Worm (Caenorhabditis elegans): Measurements from ENCODE around the gene cld-9.

Gene cld-9

ce11 chrV:13787225-13787898 is 35.7 kb upstream of the cld-9 start, which contains the start of the genes F53C11.4 and F53C11.5 (continued):
- TF ChIP-seq spr-3 (GFP tag; optimal IDR thresholded peaks at IDR 0.05) (no peak), hlh-11 (tag; optimal IDR thresholded peaks at IDR 0.05) (peak; percentile 77), Y75B8A.6 (GFP tag; IDR thresholded peaks at IDR 0.05) (no peak), F10B5.3 (tag; optimal IDR thresholded peaks at IDR 0.05) (no peak), ZK546.5 (tag; optimal IDR thresholded peaks at IDR 0.05) (no peak), set-16 (GFP tag; IDR thresholded peaks at IDR 0.05) (no peak), gei-8 (GFP tag; optimal IDR thresholded peaks at IDR 0.05) (no peak), lin-13 (GFP tag; optimal IDR thresholded peaks at IDR 0.05) (no peak), nhr-11 (tag; optimal IDR thresholded peaks at IDR 0.05) (no peak), lir-3 (tag; optimal IDR thresholded peaks at IDR 0.05) (no peak), mdt-29 (GFP tag; IDR thresholded peaks at IDR 0.05) (no peak), zip-2 (tag; optimal IDR thresholded peaks at IDR 0.05) (no peak), ztf-7 (tag; optimal IDR thresholded peaks at IDR 0.05) (no peak), daf-16 (GFP tag; optimal IDR thresholded peaks at IDR 0.05) (no peak), daf-16 (tag; optimal IDR thresholded peaks at IDR 0.05) (peak; percentile 85), nhr-25 (tag; optimal IDR thresholded peaks at IDR 0.05; ENCODE audit: borderline replicate concordance, insufficient read depth) (no peak), madf-5 (GFP tag; IDR thresholded peaks at IDR 0.05) (no peak), ceh-44 (GFP tag; IDR thresholded peaks at IDR 0.05) (no peak), lin-1 (GFP tag; IDR thresholded peaks at IDR 0.05) (no peak), zip-11 (GFP tag; IDR thresholded peaks at IDR 0.05) (no peak), Y5F2A.4 (GFP tag; optimal IDR thresholded peaks at IDR 0.05) (no peak), dpl-1 (GFP tag; optimal IDR thresholded peaks at IDR 0.05) (no peak), lin-39 (tag; optimal IDR thresholded peaks at IDR 0.05) (no peak), spr-1 (tag; optimal IDR thresholded peaks at IDR 0.05) (no peak), ceh-28 (tag; optimal IDR thresholded peaks at IDR 0.05) (no peak), R02D3.7 (tag; optimal IDR thresholded peaks at IDR 0.05) (no peak), tag-97 (GFP tag; IDR thresholded peaks at IDR 0.05) (no peak), madf-9 (GFP tag; conservative IDR thresholded peaks at IDR 0.05) (no peak), ama-1 (optimal IDR thresholded peaks at IDR 0.05) (peak; percentile 51), duxl-1 (tag; optimal IDR thresholded peaks at IDR 0.05; ENCODE audit: poor library complexity) (no peak), dmd-8 (GFP tag; IDR thresholded peaks at IDR 0.05) (no peak), sdz-12 (GFP tag; optimal IDR thresholded peaks at IDR 0.05) (no peak), ces-1 (GFP tag; optimal IDR thresholded peaks at IDR 0.05) (no peak), ZK337.2 (GFP tag; IDR thresholded peaks at IDR 0.05) (no peak), nhr-102 (tag; optimal IDR thresholded peaks at IDR 0.05) (no peak), ztf-11 (tag; optimal IDR thresholded peaks at IDR 0.05) (no peak), nhr-76 (tag; optimal IDR thresholded peaks at IDR 0.05) (no peak), daf-12 (tag; optimal IDR thresholded peaks at IDR 0.05) (no peak)

- no peak for TF ChIP-seq tag-97 (GFP tag; IDR thresholded peaks at IDR 0.05)
- peak; percentile 84 for TF ChIP-seq aha-1 (tag)
- TF ChIP-seq duxl-1 (tag; optimal IDR thresholded peaks at IDR 0.05; ENCODE audit: poor library complexity): no peak
- TF ChIP-seq lin-38 (GFP tag; IDR thresholded peaks at IDR 0.05): no peak
- TF ChIP-seq unc-62 (GFP tag; optimal IDR thresholded peaks at IDR 0.05 in 1 of 2): peak in 1 of 2 experiments; percentile 51
- TF ChIP-seq unc-62 (tag; optimal IDR thresholded peaks at IDR 0.05): no peak
These were observed 34.1 kb upstream of the cld-9 start for ce11 chrV:13785767-13786166.

Data from whole organism, L4 larva.